Fruit fly (Drosophila melanogaster): ENCODE measurements around the gene RpL32.
A peak's percentile ranks its signal among the peaks of the same experiment; 100 is the strongest.

RpL32 gene

dm6 chr3R:30046029-30047001 lies at the start of gene RpL32, which contains the start of gene CG7943:
Gene RpL32 (minus strand): TSS chr3R:30046161.
Gene CG7943 (plus strand): TSS chr3R:30046470.
- TF ChIP-seq pan (optimal IDR thresholded peaks at IDR 0.05) (no peak), EcR (GFP tag; optimal IDR thresholded peaks at IDR 0.05) (no peak), usp (GFP tag; optimal IDR thresholded peaks at IDR 0.05) (no peak), CG8478 (optimal IDR thresholded peaks at IDR 0.05) (no peak), psq (optimal IDR thresholded peaks at IDR 0.05) (no peak), Dll (optimal IDR thresholded peaks at IDR 0.05) (no peak)

- TF ChIP-seq psq (optimal IDR thresholded peaks at IDR 0.05), result no peak
- no peak for TF ChIP-seq CG8478 (optimal IDR thresholded peaks at IDR 0.05)
- no peak for TF ChIP-seq EcR (GFP tag; optimal IDR thresholded peaks at IDR 0.05)
- no peak for TF ChIP-seq pan (optimal IDR thresholded peaks at IDR 0.05)
- TF ChIP-seq Dll (optimal IDR thresholded peaks at IDR 0.05), result no peak
- TF ChIP-seq usp (GFP tag; optimal IDR thresholded peaks at IDR 0.05), result no peak
Observed at dm6 chr3R:30095381-30095780, 49.4 kb upstream of the RpL32 start.

DNA sequence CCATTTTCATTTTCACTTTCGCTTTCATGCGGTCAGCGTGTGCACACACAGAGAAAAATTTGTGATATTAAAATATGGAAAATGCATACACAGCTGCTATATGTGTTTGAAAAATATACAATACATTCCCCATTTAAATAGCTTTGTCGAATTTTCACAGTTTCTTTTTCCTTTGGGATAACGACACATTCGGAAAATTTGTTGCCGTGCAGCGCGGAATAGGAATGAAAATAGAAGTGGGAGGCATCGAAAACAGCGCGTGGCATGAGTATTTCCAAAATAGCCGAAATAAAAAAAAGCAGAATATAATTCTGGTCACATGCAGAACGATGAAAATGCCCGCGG lies 46.7 kb upstream of the RpL32 start:
- no peak for TF ChIP-seq usp (GFP tag; optimal IDR thresholded peaks at IDR 0.05)
- TF ChIP-seq Dll (optimal IDR thresholded peaks at IDR 0.05), result no peak
- no peak for TF ChIP-seq EcR (GFP tag; optimal IDR thresholded peaks at IDR 0.05)
- TF ChIP-seq psq (optimal IDR thresholded peaks at IDR 0.05), result no peak
- TF ChIP-seq pan (optimal IDR thresholded peaks at IDR 0.05), result no peak
- no peak for TF ChIP-seq CG8478 (optimal IDR thresholded peaks at IDR 0.05)

- no peak for TF ChIP-seq psq (optimal IDR thresholded peaks at IDR 0.05)
- TF ChIP-seq pan (optimal IDR thresholded peaks at IDR 0.05), result no peak
- TF ChIP-seq Dll (optimal IDR thresholded peaks at IDR 0.05), result no peak
- no peak for TF ChIP-seq usp (GFP tag; optimal IDR thresholded peaks at IDR 0.05)
- no peak for TF ChIP-seq CG8478 (optimal IDR thresholded peaks at IDR 0.05)
- no peak for TF ChIP-seq EcR (GFP tag; optimal IDR thresholded peaks at IDR 0.05)
Observed at dm6 chr3R:30091795-30092699, 46.1 kb upstream of the RpL32 start.

- TF ChIP-seq usp (GFP tag; optimal IDR thresholded peaks at IDR 0.05) (no peak), EcR (GFP tag; optimal IDR thresholded peaks at IDR 0.05) (peak in 1 of 2 experiments; percentile 64), CG8478 (optimal IDR thresholded peaks at IDR 0.05) (no peak), psq (optimal IDR thresholded peaks at IDR 0.05) (no peak), Dll (optimal IDR thresholded peaks at IDR 0.05) (no peak)
Observed at dm6 chr3R:30090261-30091006, 44.5 kb upstream of the RpL32 start.

dm6 chr3R:30084137-30084536 lies 38.2 kb upstream of the RpL32 start:
- TF ChIP-seq Dll (optimal IDR thresholded peaks at IDR 0.05) (no peak), pan (optimal IDR thresholded peaks at IDR 0.05) (no peak), psq (optimal IDR thresholded peaks at IDR 0.05) (no peak)

DNA sequence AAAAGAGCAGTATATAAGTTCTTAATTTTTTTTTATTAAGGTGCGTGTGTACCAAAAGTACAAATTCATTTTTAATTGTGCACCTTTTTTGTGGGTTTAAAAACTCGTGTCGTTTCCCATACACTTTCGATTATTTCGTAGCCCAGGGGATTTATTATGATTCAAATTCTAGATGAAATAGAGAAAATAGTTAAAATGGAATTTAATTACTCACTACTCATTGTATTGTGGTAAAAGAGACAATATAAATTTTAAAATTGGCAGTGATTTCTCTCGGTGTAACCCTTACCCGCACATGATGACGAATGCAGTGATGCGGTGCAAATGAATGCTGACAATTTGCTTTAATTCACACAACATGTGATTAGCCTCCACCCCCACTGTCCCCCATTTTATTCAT lies 37.3 kb upstream of the RpL32 start:
- TF ChIP-seq usp (GFP tag; optimal IDR thresholded peaks at IDR 0.05) (no peak), pan (optimal IDR thresholded peaks at IDR 0.05) (no peak), EcR (GFP tag; optimal IDR thresholded peaks at IDR 0.05) (no peak), psq (optimal IDR thresholded peaks at IDR 0.05) (no peak), Dll (optimal IDR thresholded peaks at IDR 0.05) (no peak), CG8478 (optimal IDR thresholded peaks at IDR 0.05) (no peak)

dm6 chr3R:30076088-30076487 lies 30.1 kb upstream of the RpL32 start:
- TF ChIP-seq pan (optimal IDR thresholded peaks at IDR 0.05) (no peak), usp (GFP tag; optimal IDR thresholded peaks at IDR 0.05) (no peak), Dll (optimal IDR thresholded peaks at IDR 0.05) (no peak), CG8478 (optimal IDR thresholded peaks at IDR 0.05) (no peak), EcR (GFP tag; optimal IDR thresholded peaks at IDR 0.05) (peak in 1 of 2 experiments; percentile 21), psq (optimal IDR thresholded peaks at IDR 0.05) (no peak)

dm6 chr3R:30071827-30072226 lies 25.9 kb upstream of the RpL32 start:
- TF ChIP-seq pan (optimal IDR thresholded peaks at IDR 0.05) (no peak), usp (GFP tag; optimal IDR thresholded peaks at IDR 0.05) (no peak), CG8478 (optimal IDR thresholded peaks at IDR 0.05) (no peak), Dll (optimal IDR thresholded peaks at IDR 0.05) (no peak), EcR (GFP tag; optimal IDR thresholded peaks at IDR 0.05) (no peak), psq (optimal IDR thresholded peaks at IDR 0.05) (no peak)

DNA sequence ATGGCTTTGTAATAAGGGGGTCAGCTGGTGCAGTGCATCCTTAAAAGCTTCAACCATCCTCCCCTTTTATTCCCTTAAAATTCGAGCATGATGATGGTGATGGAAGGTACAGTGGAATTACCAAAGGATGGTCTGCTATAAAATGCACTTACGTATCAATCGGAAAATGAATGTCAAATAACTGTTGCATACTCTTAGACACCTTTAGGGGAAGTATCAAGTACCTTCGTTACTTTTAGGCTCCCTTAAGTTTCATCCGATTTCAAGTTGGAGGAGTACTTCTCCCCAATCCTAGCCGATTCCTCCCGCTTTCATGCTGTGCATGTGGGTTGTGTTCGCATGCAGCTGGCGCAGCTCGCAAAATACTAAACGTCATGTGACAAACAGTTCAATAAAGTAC lies 24.2 kb upstream of the RpL32 start:
- no peak for TF ChIP-seq usp (GFP tag; optimal IDR thresholded peaks at IDR 0.05)
- no peak for TF ChIP-seq Dll (optimal IDR thresholded peaks at IDR 0.05)

- TF ChIP-seq EcR (GFP tag; optimal IDR thresholded peaks at IDR 0.05), result peak in 1 of 2 experiments; percentile 73
- TF ChIP-seq CG8478 (optimal IDR thresholded peaks at IDR 0.05), result no peak
Observed at dm6 chr3R:30066004-30066403, 20.0 kb upstream of the RpL32 start.

Data from whole organism.